Worm (Caenorhabditis elegans) whole organism, L3 larva: Measurements from ENCODE around the gene ZK185.2.

ENCODE experiments used
- R02D3.7 ChIP-seq: fragments of 150-350 bp; optimal IDR thresholded peaks from 2 replicates; lab custom pipeline; 2014; ENCODE audit warnings: missing biosample characterization, missing genetic modification characterization
- aly-2 ChIP-seq: fragments of 150-350 bp; optimal IDR thresholded peaks from 2 replicates; lab custom pipeline; 2014; ENCODE audit warnings: missing biosample characterization, missing genetic modification characterization
- ama-1 ChIP-seq: fragments of 150-350 bp; optimal IDR thresholded peaks from 2 replicates; lab custom pipeline; 2018
- ceh-28 ChIP-seq: fragments of 150-350 bp; optimal IDR thresholded peaks from 2 replicates; lab custom pipeline; 2014; ENCODE audit warnings: missing biosample characterization, missing genetic modification reagents, missing genetic modification characterization
- ceh-82 ChIP-seq: fragments of 150-350 bp; optimal IDR thresholded peaks from 2 replicates; lab custom pipeline; 2014; ENCODE audit warnings: missing biosample characterization, missing genetic modification characterization
- daf-12 ChIP-seq: fragments of 150-350 bp; optimal IDR thresholded peaks from 2 replicates; lab custom pipeline; 2014; ENCODE audit warnings: missing biosample characterization, missing genetic modification reagents, missing genetic modification characterization
- egl-27 ChIP-seq: sonication (generic microtip); optimal IDR thresholded peaks from 4 replicates; lab custom pipeline; 2017; ENCODE audit warnings: missing biosample characterization, missing genetic modification reagents, missing genetic modification characterization
- egl-5 ChIP-seq: fragments of 150-350 bp; optimal IDR thresholded peaks from 2 replicates; lab custom pipeline; 2017; ENCODE audit warnings: missing biosample characterization, missing genetic modification reagents, missing genetic modification characterization, inconsistent platforms
- elt-1 ChIP-seq: fragments of 150-350 bp; optimal IDR thresholded peaks from 2 replicates; lab custom pipeline; 2014; ENCODE audit warnings: missing biosample characterization, missing genetic modification characterization
- elt-2 ChIP-seq: sonication (generic microtip); optimal IDR thresholded peaks from 2 replicates; lab custom pipeline; 2016; ENCODE audit warnings: missing genetic modification reagents, mild to moderate bottlenecking, missing genetic modification characterization, missing compliant biosample characterization
- elt-3 ChIP-seq, 3 experiments: fragments of 150-350 bp in 1 of 3; sonication (generic microtip) in 2 of 3; optimal IDR thresholded peaks; 2 replicates in 2 of 3; 4 replicates in 1 of 3; lab custom pipeline; 2014 to 2017; ENCODE audit warnings: missing biosample characterization in 3 of 3, missing genetic modification characterization in 3 of 3
- eor-1 ChIP-seq, 2 experiments: fragments of 150-350 bp; optimal IDR thresholded peaks; 2 replicates each; lab custom pipeline; 2014 to 2018; ENCODE audit warnings: missing biosample characterization in 2 of 2, missing genetic modification characterization in 2 of 2
- fkh-10 ChIP-seq: sonication (generic microtip); optimal IDR thresholded peaks from 2 replicates; lab custom pipeline; 2017; ENCODE audit warnings: missing biosample characterization, missing genetic modification reagents, missing genetic modification characterization
- fkh-2 ChIP-seq: fragments of 150-350 bp; optimal IDR thresholded peaks from 2 replicates; lab custom pipeline; 2014; ENCODE audit warnings: missing biosample characterization, missing genetic modification reagents, missing genetic modification characterization
- jun-1 ChIP-seq: fragments of 150-350 bp; optimal IDR thresholded peaks from 2 replicates; lab custom pipeline; 2014; ENCODE audit warnings: missing biosample characterization, missing genetic modification reagents, missing genetic modification characterization
- lin-15B ChIP-seq: fragments of 150-350 bp; optimal IDR thresholded peaks from 2 replicates; lab custom pipeline; 2014; ENCODE audit warnings: missing biosample characterization, missing genetic modification characterization
- lin-39 ChIP-seq: fragments of 150-350 bp; optimal IDR thresholded peaks from 2 replicates; lab custom pipeline; 2018; ENCODE audit warnings: missing biosample characterization, missing genetic modification reagents, missing genetic modification characterization
- mdl-1 ChIP-seq: fragments of 150-350 bp; optimal IDR thresholded peaks from 2 replicates; lab custom pipeline; 2014; ENCODE audit warnings: missing biosample characterization, missing genetic modification characterization
- mml-1 ChIP-seq: fragments of 150-350 bp; sonication (generic microtip); optimal IDR thresholded peaks from 3 replicates; lab custom pipeline; 2014; ENCODE audit warnings: missing biosample characterization, missing genetic modification characterization
- nfya-1 ChIP-seq: sonication (generic microtip); optimal IDR thresholded peaks from 2 replicates; lab custom pipeline; 2017; ENCODE audit warnings: missing genetic modification characterization, mild to moderate bottlenecking, missing compliant biosample characterization, antibody characterized with exemption, moderate library complexity; ENCODE audit not compliant: insufficient read depth
- nhr-23 ChIP-seq: fragments of 150-350 bp; optimal IDR thresholded peaks from 2 replicates; lab custom pipeline; 2014; ENCODE audit warnings: missing biosample characterization, missing genetic modification reagents, missing genetic modification characterization
- nhr-237 ChIP-seq: fragments of 150-350 bp; optimal IDR thresholded peaks from 2 replicates; lab custom pipeline; 2014; ENCODE audit warnings: missing biosample characterization, missing genetic modification characterization
- nhr-28 ChIP-seq: fragments of 150-350 bp; optimal IDR thresholded peaks from 2 replicates; lab custom pipeline; 2014; ENCODE audit warnings: missing biosample characterization, missing genetic modification characterization
- nhr-43 ChIP-seq: sonication (generic microtip); optimal IDR thresholded peaks from 2 replicates; lab custom pipeline; 2016; ENCODE audit warnings: mild to moderate bottlenecking, missing genetic modification characterization, missing compliant biosample characterization; ENCODE audit not compliant: poor library complexity, severe bottlenecking
- nhr-77 ChIP-seq: fragments of 150-350 bp; optimal IDR thresholded peaks from 2 replicates; lab custom pipeline; 2014; ENCODE audit warnings: missing biosample characterization, missing genetic modification characterization
- pha-4 ChIP-seq: fragments of 150-350 bp; optimal IDR thresholded peaks from 2 replicates; lab custom pipeline; 2014; ENCODE audit warnings: missing biosample characterization, missing genetic modification reagents, missing genetic modification characterization
- pqm-1 ChIP-seq: fragments of 150-350 bp; optimal IDR thresholded peaks from 2 replicates; lab custom pipeline; 2017; ENCODE audit warnings: missing biosample characterization, missing genetic modification characterization, inconsistent platforms
- sea-2 ChIP-seq: fragments of 150-350 bp; sonication (generic microtip); optimal IDR thresholded peaks from 4 replicates; lab custom pipeline; 2014; ENCODE audit warnings: missing biosample characterization, missing genetic modification reagents, missing genetic modification characterization
- skn-1 ChIP-seq: fragments of 150-350 bp; optimal IDR thresholded peaks from 2 replicates; lab custom pipeline; 2014; ENCODE audit warnings: missing biosample characterization, missing genetic modification characterization
- snpc-4 ChIP-seq: fragments of 150-350 bp; optimal IDR thresholded peaks from 2 replicates; lab custom pipeline; 2014; ENCODE audit warnings: missing biosample characterization, missing genetic modification characterization
- unc-39 ChIP-seq: sonication (generic microtip); optimal IDR thresholded peaks from 4 replicates; lab custom pipeline; 2017; ENCODE audit warnings: missing biosample characterization, missing genetic modification characterization
- unc-62 ChIP-seq: fragments of 150-350 bp; sonication (generic microtip); optimal IDR thresholded peaks from 4 replicates; lab custom pipeline; 2014; ENCODE audit warnings: missing biosample characterization, missing genetic modification reagents, missing genetic modification characterization
- zag-1 ChIP-seq: fragments of 150-350 bp; optimal IDR thresholded peaks from 2 replicates; lab custom pipeline; 2014; ENCODE audit warnings: missing biosample characterization, missing genetic modification characterization
- ztf-4 ChIP-seq: fragments of 150-350 bp; optimal IDR thresholded peaks from 2 replicates; lab custom pipeline; 2014; ENCODE audit warnings: missing biosample characterization, missing genetic modification characterization

ZK185.2 gene

ce11 chrIV:4533025-4533424, 3.3 kb upstream of the ZK185.2 start, which contains the start of gene ZK185.4:
Gene ZK185.4, minus strand, starts transcription at chrIV:4533125.
- TF ChIP-seq nhr-43 (tag; lab: Kevin White, UChicago) (no peak), egl-5 (tag; lab: Kevin White, UChicago) (no peak), ztf-4 (tag; lab: Kevin White, UChicago) (no peak), nhr-28 (tag; lab: Kevin White, UChicago) (no peak), skn-1 (no peak), daf-12 (tag; lab: Kevin White, UChicago) (no peak), nhr-77 (tag; lab: Kevin White, UChicago) (no peak), fkh-2 (tag; lab: Kevin White, UChicago) (no peak), mdl-1 (tag; lab: Kevin White, UChicago) (no peak), nhr-23 (tag; lab: Kevin White, UChicago) (no peak), aly-2 (tag; lab: Kevin White, UChicago) (no peak), ama-1 (lab: Kevin White, UChicago) (no peak), elt-2 (tag; lab: Kevin White, UChicago) (no peak), mml-1 (tag; lab: Kevin White, UChicago) (no peak)

- no peak for TF ChIP-seq zag-1 (tag; lab: Kevin White, UChicago)
- peak; percentile 77 for TF ChIP-seq snpc-4 (tag; lab: Kevin White, UChicago)
- no peak for TF ChIP-seq pha-4 (tag; lab: Kevin White, UChicago)
- TF ChIP-seq mml-1 (tag; lab: Kevin White, UChicago) = no peak
- TF ChIP-seq nfya-1 (tag; lab: Kevin White, UChicago) = no peak
- TF ChIP-seq daf-12 (tag; lab: Kevin White, UChicago) = no peak
These were observed 2.3 kb downstream of the ZK185.2 start for ce11 chrIV:4538672-4539071.

ce11 chrIV:4541195-4541594, 4.8 kb downstream of the ZK185.2 start:
- TF ChIP-seq nhr-43 (tag; lab: Kevin White, UChicago) (no peak), R02D3.7 (tag; lab: Kevin White, UChicago) (no peak), ama-1 (lab: Kevin White, UChicago) (no peak), elt-3 (tag; optimal IDR thresholded peaks at IDR 0.05; lab: Kevin White, UChicago) (no peak), egl-27 (no peak), sea-2 (GFP tag; lab: Kevin White, UChicago) (no peak), ceh-82 (tag; lab: Kevin White, UChicago) (no peak), fkh-10 (no peak), eor-1 (tag; optimal IDR thresholded peaks at IDR 0.05; lab: Kevin White, UChicago) (no peak), nfya-1 (tag; lab: Kevin White, UChicago) (no peak), skn-1 (no peak), unc-39 (tag; lab: Kevin White, UChicago) (no peak), pha-4 (tag; lab: Kevin White, UChicago) (no peak), mml-1 (tag; lab: Kevin White, UChicago) (no peak), nhr-237 (tag; lab: Kevin White, UChicago) (no peak)

- TF ChIP-seq aly-2 (tag; lab: Kevin White, UChicago) = no peak
- TF ChIP-seq jun-1 (tag; lab: Kevin White, UChicago) = no peak
- TF ChIP-seq lin-39 = no peak
- TF ChIP-seq fkh-10 = no peak
- no peak for TF ChIP-seq unc-62 (GFP tag; lab: Kevin White, UChicago)
- TF ChIP-seq ceh-28 = no peak
- TF ChIP-seq egl-27 = no peak
- TF ChIP-seq nhr-77 (tag; lab: Kevin White, UChicago) = no peak
- TF ChIP-seq elt-1 (tag; lab: Kevin White, UChicago) = no peak
- no peak for TF ChIP-seq lin-15B
- TF ChIP-seq fkh-2 (tag; lab: Kevin White, UChicago) = no peak
- TF ChIP-seq, all 47 proteins: peak for 0
These were observed 6.6 kb downstream of the ZK185.2 start for ce11 chrIV:4542972-4543371.

ce11 chrIV:4544215-4544614, 7.9 kb downstream of the ZK185.2 start:
- TF ChIP-seq pqm-1 (peak; percentile 75), pha-4 (tag; lab: Kevin White, UChicago) (peak; percentile 13), unc-39 (tag; lab: Kevin White, UChicago) (no peak), mdl-1 (tag; lab: Kevin White, UChicago) (no peak), ztf-4 (tag; lab: Kevin White, UChicago) (no peak), elt-2 (tag; lab: Kevin White, UChicago) (peak; percentile 83)
